Fruit fly (Drosophila melanogaster): ENCODE measurements around the gene CG9536.

Gene CG9536

DNA sequence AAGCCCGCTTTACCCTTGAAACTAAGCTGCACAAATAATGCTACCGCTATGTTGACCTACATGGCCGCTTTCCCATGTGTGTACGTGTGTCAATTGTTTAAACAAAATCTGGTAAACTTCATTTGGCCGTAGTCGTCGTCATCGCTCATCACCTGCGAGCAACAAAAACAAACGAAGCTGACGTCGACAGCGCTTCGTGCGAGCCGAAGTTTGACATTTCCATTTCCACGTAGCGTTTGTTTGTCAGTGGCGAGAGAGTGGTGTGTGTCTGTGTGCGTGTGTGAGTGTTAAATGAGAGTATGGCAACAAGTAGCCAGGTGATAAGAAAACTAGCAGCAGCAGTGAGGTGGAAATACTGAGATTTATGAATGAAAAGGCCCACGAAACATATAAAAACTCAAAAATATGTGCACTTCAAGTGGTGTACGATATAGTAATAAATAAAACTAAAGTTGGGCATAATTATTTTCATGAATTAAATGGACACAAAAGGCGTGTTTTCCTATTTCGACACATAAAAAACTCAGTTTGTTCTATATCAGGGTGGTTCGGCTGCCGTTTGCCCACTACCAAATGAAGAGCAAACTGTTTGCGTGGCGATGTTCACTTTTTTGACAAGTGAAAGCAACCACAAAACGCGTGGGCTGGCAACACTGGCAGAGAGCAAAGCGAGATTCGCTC, 2.6 kb upstream of the CG9536 start (continued):
- no peak for TF ChIP-seq CG8089 (GFP tag; optimal IDR thresholded peaks at IDR 0.05)
- TF ChIP-seq lola (GFP tag; optimal IDR thresholded peaks at IDR 0.05) = no peak
- peak; percentile 27 for TF ChIP-seq Xbp1 (GFP tag; optimal IDR thresholded peaks at IDR 0.05)
- TF ChIP-seq chinmo (GFP tag; IDR thresholded peaks at IDR 0.05; ENCODE audit: partially characterized antibody) = peak; percentile 68; the same call in 1 of the 4 replicates
- TF ChIP-seq chm (GFP tag; IDR thresholded peaks at IDR 0.05) = peak; percentile 61; the same call in 1 of the 2 replicates
- no peak for TF ChIP-seq Dip3 (GFP tag; optimal IDR thresholded peaks at IDR 0.05)
- TF ChIP-seq Gug (GFP tag; IDR thresholded peaks at IDR 0.05) = no peak
- peak in 1 of 2 experiments; percentile 36 for TF ChIP-seq Eip74EF (GFP tag; optimal IDR thresholded peaks at IDR 0.05)
- no peak for TF ChIP-seq CG1602 (GFP tag; optimal IDR thresholded peaks at IDR 0.05)
- no peak for TF ChIP-seq Sry-β (GFP tag; optimal IDR thresholded peaks at IDR 0.05)
- TF ChIP-seq dmrt11E (tag; optimal IDR thresholded peaks at IDR 0.05) = peak; percentile 8
- TF ChIP-seq CG15514 (GFP tag; optimal IDR thresholded peaks at IDR 0.05) = peak; percentile 72
- TF ChIP-seq phol (tag; optimal IDR thresholded peaks at IDR 0.05) = no peak
- TF ChIP-seq CG11504 (tag; optimal IDR thresholded peaks at IDR 0.05) = peak; percentile 85
- TF ChIP-seq jumu (GFP tag; optimal IDR thresholded peaks at IDR 0.05) = no peak
- no peak for TF ChIP-seq Doc3 (GFP tag; IDR thresholded peaks at IDR 0.05; ENCODE audit: partially characterized antibody)
- TF ChIP-seq fru (optimal IDR thresholded peaks at IDR 0.05) = no peak
- TF ChIP-seq p53 (GFP tag; optimal IDR thresholded peaks at IDR 0.05) = no peak
- no peak for TF ChIP-seq Ravus (GFP tag; IDR thresholded peaks at IDR 0.05)
- no peak for TF ChIP-seq C15 (GFP tag; IDR thresholded peaks at IDR 0.05)
- no peak for TF ChIP-seq CG31388 (GFP tag; optimal IDR thresholded peaks at IDR 0.05)
- no peak for TF ChIP-seq CG1792 (GFP tag; optimal IDR thresholded peaks at IDR 0.05)
- peak; percentile 20 for TF ChIP-seq Atf3 (GFP tag; optimal IDR thresholded peaks at IDR 0.05)
- peak in 1 of 2 experiments; percentile 4 for TF ChIP-seq Hr78 (GFP tag; optimal IDR thresholded peaks at IDR 0.05)
- peak; percentile 61; the same call in 1 of the 2 replicates for TF ChIP-seq vvl (GFP tag; IDR thresholded peaks at IDR 0.05)
- TF ChIP-seq Dfd (GFP tag; optimal IDR thresholded peaks at IDR 0.05) = no peak
- TF ChIP-seq MTF-1 (GFP tag; optimal IDR thresholded peaks at IDR 0.05; ENCODE audit: borderline replicate concordance) = peak; percentile 62
- TF ChIP-seq org-1 (GFP tag; optimal IDR thresholded peaks at IDR 0.05) = peak; percentile 28
- peak; percentile 13 for TF ChIP-seq grau (tag; optimal IDR thresholded peaks at IDR 0.05)
- TF ChIP-seq CG11696 (GFP tag; IDR thresholded peaks at IDR 0.05) = no peak
- no peak for TF ChIP-seq Atf-2 (GFP tag; optimal IDR thresholded peaks at IDR 0.05)
- TF ChIP-seq zf30C (GFP tag; optimal IDR thresholded peaks at IDR 0.05) = no peak
- TF ChIP-seq CG12219 (GFP tag; optimal IDR thresholded peaks at IDR 0.05) = no peak
- TF ChIP-seq slou (GFP tag; optimal IDR thresholded peaks at IDR 0.05) = no peak
- no peak for TF ChIP-seq Rx (GFP tag; IDR thresholded peaks at IDR 0.05)
- TF ChIP-seq zfh1 (GFP tag; IDR thresholded peaks at IDR 0.05) = no peak
- no peak for TF ChIP-seq eve (GFP tag; optimal IDR thresholded peaks at IDR 0.05)
- TF ChIP-seq ftz-f1 (GFP tag; optimal IDR thresholded peaks at IDR 0.05) = peak; percentile 25
- peak; percentile 20 for TF ChIP-seq NC2β (GFP tag; optimal IDR thresholded peaks at IDR 0.05)
- TF ChIP-seq PHDP (tag; optimal IDR thresholded peaks at IDR 0.05) = peak; percentile 55
- no peak for TF ChIP-seq Dll (GFP tag; IDR thresholded peaks at IDR 0.05; ENCODE audit: partially characterized antibody)
- TF ChIP-seq Xrp1 (GFP tag; IDR thresholded peaks at IDR 0.05) = peak; percentile 20; the same call in 1 of the 2 replicates
- TF ChIP-seq CG12942 (GFP tag; optimal IDR thresholded peaks at IDR 0.05) = no peak
- TF ChIP-seq Bteb2 (GFP tag; optimal IDR thresholded peaks at IDR 0.05) = no peak
- TF ChIP-seq CG8290 (GFP tag; optimal IDR thresholded peaks at IDR 0.05) = no peak
- TF ChIP-seq CG8290 (tag; optimal IDR thresholded peaks at IDR 0.05) = peak; percentile 46 to 83
- no peak for TF ChIP-seq HmgD (GFP tag; optimal IDR thresholded peaks at IDR 0.05)
- no peak for TF ChIP-seq bab2 (GFP tag; optimal IDR thresholded peaks at IDR 0.05)
- peak; percentile 63 for TF ChIP-seq CG1233 (GFP tag; optimal IDR thresholded peaks at IDR 0.05)
- no peak for TF ChIP-seq CG16863 (GFP tag; optimal IDR thresholded peaks at IDR 0.05)
